Fruit fly (Drosophila melanogaster): ENCODE data around the gene nyo.

Gene nyo

dm6 chr3R:31542721-31543120, at the start of gene nyo:
Gene nyo (plus strand): TSS chr3R:31543032.
- TF ChIP-seq CG17801 (GFP tag; optimal IDR thresholded peaks at IDR 0.05; ENCODE audit: partially characterized antibody) = no peak

- no peak for TF ChIP-seq CG17801 (GFP tag; optimal IDR thresholded peaks at IDR 0.05; ENCODE audit: partially characterized antibody)
These were observed 43.7 kb upstream of the nyo start, which contains the start of gene mey for dm6 chr3R:31499114-31499513. Gene mey (plus strand): TSS chr3R:31499235.

- TF ChIP-seq CG17801 (GFP tag; optimal IDR thresholded peaks at IDR 0.05; ENCODE audit: partially characterized antibody) = no peak
These were observed 39.2 kb upstream of the nyo start for dm6 chr3R:31503665-31504064.

dm6 chr3R:31504731-31505252, 38.0 kb upstream of the nyo start:
- no peak for TF ChIP-seq CG17801 (GFP tag; optimal IDR thresholded peaks at IDR 0.05; ENCODE audit: partially characterized antibody)

- no peak for TF ChIP-seq CG17801 (GFP tag; optimal IDR thresholded peaks at IDR 0.05; ENCODE audit: partially characterized antibody)
These were observed 37.6 kb upstream of the nyo start for dm6 chr3R:31505254-31505689.

- no peak for TF ChIP-seq CG17801 (GFP tag; optimal IDR thresholded peaks at IDR 0.05; ENCODE audit: partially characterized antibody)
These were observed 30.8 kb upstream of the nyo start for dm6 chr3R:31512040-31512439.

- TF ChIP-seq CG17801 (GFP tag; optimal IDR thresholded peaks at IDR 0.05; ENCODE audit: partially characterized antibody) = no peak
These were observed 28.2 kb upstream of the nyo start for dm6 chr3R:31514582-31514981.

dm6 chr3R:31527875-31528274, 15.0 kb upstream of the nyo start:
- TF ChIP-seq CG17801 (GFP tag; optimal IDR thresholded peaks at IDR 0.05; ENCODE audit: partially characterized antibody) = no peak

dm6 chr3R:31541915-31542314, 917 bp upstream of the nyo start:
- TF ChIP-seq CG17801 (GFP tag; optimal IDR thresholded peaks at IDR 0.05; ENCODE audit: partially characterized antibody) = no peak

- TF ChIP-seq CG17801 (GFP tag; optimal IDR thresholded peaks at IDR 0.05; ENCODE audit: partially characterized antibody) = no peak
These were observed 6.1 kb downstream of the nyo start for dm6 chr3R:31548766-31549510.

- no peak for TF ChIP-seq CG17801 (GFP tag; optimal IDR thresholded peaks at IDR 0.05; ENCODE audit: partially characterized antibody)
These were observed 8.1 kb downstream of the nyo start for dm6 chr3R:31550910-31551309.

- no peak for TF ChIP-seq CG17801 (GFP tag; optimal IDR thresholded peaks at IDR 0.05; ENCODE audit: partially characterized antibody)
These were observed 16.0 kb downstream of the nyo start for dm6 chr3R:31558720-31559280.

dm6 chr3R:31559781-31560180, 16.9 kb downstream of the nyo start:
- no peak for TF ChIP-seq CG17801 (GFP tag; optimal IDR thresholded peaks at IDR 0.05; ENCODE audit: partially characterized antibody)

- no peak for TF ChIP-seq CG17801 (GFP tag; optimal IDR thresholded peaks at IDR 0.05; ENCODE audit: partially characterized antibody)
These were observed 21.3 kb downstream of the nyo start for dm6 chr3R:31564164-31564563.

- TF ChIP-seq CG17801 (GFP tag; optimal IDR thresholded peaks at IDR 0.05; ENCODE audit: partially characterized antibody) = no peak
These were observed 21.8 kb downstream of the nyo start for dm6 chr3R:31564588-31564987.

- TF ChIP-seq CG17801 (GFP tag; optimal IDR thresholded peaks at IDR 0.05; ENCODE audit: partially characterized antibody) = no peak
These were observed 22.9 kb downstream of the nyo start for dm6 chr3R:31565738-31566137.

Measured in ovary, adult (tissue).